Worm (Caenorhabditis elegans) whole organism, L4/young adult: ENCODE data around the gene F36H12.17.

ENCODE experiments used
- W03F9.2 ChIP-seq: fragments of 150-350 bp; optimal IDR thresholded peaks from 2 replicates; lab custom pipeline; 2014; ENCODE audit warnings: missing biosample characterization, missing genetic modification characterization
- dao-5 ChIP-seq: sonication (generic microtip); optimal IDR thresholded peaks from 2 replicates; lab custom pipeline; 2016; ENCODE audit warnings: missing genotype, missing genetic modification characterization, moderate library complexity, missing compliant biosample characterization
- him-1 ChIP-seq: sonication (generic microtip); optimal IDR thresholded peaks from 2 replicates; lab custom pipeline; 2016; ENCODE audit warnings: missing genotype, missing genetic modification reagents, missing genetic modification characterization, missing compliant biosample characterization

ce11 chrIV:5273385-5273784 is 4.3 kb downstream of the F36H12.17 start:
- no peak for TF ChIP-seq him-1
- TF ChIP-seq dao-5 = no peak
- no peak for TF ChIP-seq W03F9.2 (tag; lab: Kevin White, UChicago)
